Fruit fly (Drosophila melanogaster) whole organism, larva: ENCODE results near the gene CG43679.

Experiments
- noc ChIP-seq: fragments of 200-800 bp; sonication (Bioruptor generic); optimal IDR thresholded peaks from 3 replicates; lab custom pipeline; 2019; ENCODE audit warnings: missing biosample characterization, mild to moderate bottlenecking, missing genetic modification characterization, moderate library complexity

The CG43679 gene

DNA sequence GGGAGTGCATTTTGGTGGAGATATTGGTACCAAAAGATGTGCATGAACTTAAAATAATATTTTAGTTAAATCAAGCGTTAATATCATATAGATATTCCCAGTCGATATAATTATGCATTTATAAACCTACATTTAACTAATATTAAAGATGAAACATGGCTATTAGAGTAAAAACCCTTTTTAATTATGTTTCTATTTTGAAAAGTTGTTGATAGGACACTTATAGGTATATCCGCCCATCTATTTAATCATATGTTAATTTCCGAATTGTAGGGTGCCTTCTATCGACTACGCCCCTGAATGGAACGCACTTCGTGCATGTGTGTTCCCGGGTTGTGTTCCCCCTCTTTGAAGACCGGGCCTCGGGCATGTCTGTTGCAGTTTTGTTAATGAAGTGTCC lies 45.5 kb downstream of the CG43679 start:
- TF ChIP-seq noc (tag; lab: Kevin White, UChicago): no peak

DNA sequence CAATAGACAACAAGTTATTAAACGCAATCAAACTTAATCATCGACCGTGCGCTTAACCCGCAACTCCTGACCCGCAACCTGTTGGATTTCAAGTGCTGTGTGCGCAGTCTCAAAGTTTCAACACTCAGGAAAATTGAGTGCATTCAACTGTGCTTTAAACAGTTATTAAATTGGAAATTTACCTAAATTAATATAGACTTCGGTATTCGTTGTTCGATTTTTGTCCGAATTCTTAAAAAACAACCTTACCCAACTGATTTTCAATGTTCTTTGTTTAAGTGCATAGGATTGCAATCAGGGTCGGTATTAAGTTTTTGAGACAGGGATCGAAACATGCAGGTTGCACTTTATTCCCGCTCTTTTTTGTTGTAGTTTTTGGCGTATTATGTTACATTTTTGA lies 46.1 kb downstream of the CG43679 start:
- no peak for TF ChIP-seq noc (tag; lab: Kevin White, UChicago)
